Fruit fly (Drosophila melanogaster): ENCODE measurements around the gene CG12395.

Gene CG12395

dm6 chrX:16082932-16083331 is 20.2 kb upstream of the CG12395 start, which contains the start of gene CG8958:
Gene CG8958, plus strand, starts transcription at chrX:16083232.
- TF ChIP-seq sens (GFP tag) (peak; percentile 12), fd3F (GFP tag; optimal IDR thresholded peaks at IDR 0.05) (no peak)

dm6 chrX:16073375-16073982 is 10.8 kb upstream of the CG12395 start, which contains the start of gene Nipsnap:
Gene Nipsnap, minus strand, starts transcription at chrX:16073568.
- TF ChIP-seq CG1233 (GFP tag; optimal IDR thresholded peaks at IDR 0.05) = no peak
- TF ChIP-seq Hmr (GFP tag; optimal IDR thresholded peaks at IDR 0.05) = no peak
- no peak for TF ChIP-seq mam (GFP tag; optimal IDR thresholded peaks at IDR 0.05)
- TF ChIP-seq Scr (GFP tag; IDR thresholded peaks at IDR 0.05; ENCODE audit: partially characterized antibody) = peak; percentile 95
- TF ChIP-seq HLH4C (GFP tag; IDR thresholded peaks at IDR 0.05; ENCODE audit: partially characterized antibody) = peak; percentile 98
- TF ChIP-seq lov (optimal IDR thresholded peaks at IDR 0.05) = no peak
- no peak for TF ChIP-seq lov (GFP tag; IDR thresholded peaks at IDR 0.05)
- TF ChIP-seq CG11560 (tag; IDR thresholded peaks at IDR 0.05) = peak; percentile 88; the same call in 1 of the 3 replicates
- no peak for TF ChIP-seq ttk (GFP tag; IDR thresholded peaks at IDR 0.05)
- no peak for TF ChIP-seq CG13296 (GFP tag; optimal IDR thresholded peaks at IDR 0.05)
- TF ChIP-seq Trl (optimal IDR thresholded peaks at IDR 0.05) = no peak
- TF ChIP-seq Trl (GFP tag; optimal IDR thresholded peaks at IDR 0.05) = no peak
- no peak for TF ChIP-seq CG7745 (tag; optimal IDR thresholded peaks at IDR 0.05)
- TF ChIP-seq hbn (GFP tag; IDR thresholded peaks at IDR 0.05; ENCODE audit: partially characterized antibody) = peak; percentile 92
- TF ChIP-seq h (optimal IDR thresholded peaks at IDR 0.05) = no peak
- no peak for TF ChIP-seq CG2889 (GFP tag; IDR thresholded peaks at IDR 0.05)
- TF ChIP-seq fu2 (GFP tag; optimal IDR thresholded peaks at IDR 0.05) = no peak
- TF ChIP-seq CG17612 (GFP tag; IDR thresholded peaks at IDR 0.05) = no peak
- no peak for TF ChIP-seq Mes4 (GFP tag; optimal IDR thresholded peaks at IDR 0.05)
- TF ChIP-seq CG13894 (tag; optimal IDR thresholded peaks at IDR 0.05) = no peak
- no peak for TF ChIP-seq Fer1 (GFP tag; optimal IDR thresholded peaks at IDR 0.05)
- peak; percentile 7 for TF ChIP-seq caup (GFP tag; optimal IDR thresholded peaks at IDR 0.05; ENCODE audit: severe bottlenecking)
- TF ChIP-seq Chrac-16 (GFP tag; optimal IDR thresholded peaks at IDR 0.05) = no peak
- TF ChIP-seq mld (GFP tag; IDR thresholded peaks at IDR 0.05; ENCODE audit: partially characterized antibody) = peak; percentile 98
- TF ChIP-seq CG7271 (tag; optimal IDR thresholded peaks at IDR 0.05) = no peak
- peak; percentile 86 for TF ChIP-seq stwl (tag; optimal IDR thresholded peaks at IDR 0.05)
- TF ChIP-seq CG7357 (GFP tag; IDR thresholded peaks at IDR 0.05) = no peak
- TF ChIP-seq CG9215 (GFP tag; IDR thresholded peaks at IDR 0.05) = no peak
- 0 out of 3 replicates have a peak, but pooled peaks have one; percentile 15 for TF ChIP-seq CG17361 (GFP tag; IDR thresholded peaks at IDR 0.05)
- no peak for TF ChIP-seq CG11723 (GFP tag; optimal IDR thresholded peaks at IDR 0.05)
- no peak for TF ChIP-seq grn (GFP tag; optimal IDR thresholded peaks at IDR 0.05)
- TF ChIP-seq Xrp1 (GFP tag; IDR thresholded peaks at IDR 0.05) = no peak
- no peak for TF ChIP-seq CG4360 (GFP tag; IDR thresholded peaks at IDR 0.05)
- peak; percentile 2 for TF ChIP-seq zen (tag; optimal IDR thresholded peaks at IDR 0.05)
- TF ChIP-seq CG12744 (GFP tag; optimal IDR thresholded peaks at IDR 0.05) = peak; percentile 23
- no peak for TF ChIP-seq Dek (tag; optimal IDR thresholded peaks at IDR 0.05)
- TF ChIP-seq Hr78 (GFP tag; optimal IDR thresholded peaks at IDR 0.05) = no peak
- TF ChIP-seq sr (GFP tag; IDR thresholded peaks at IDR 0.05) = no peak
- TF ChIP-seq GATAe (GFP tag; conservative IDR thresholded peaks at IDR 0.05) = no peak
- peak; percentile 93 for TF ChIP-seq Dll (GFP tag; IDR thresholded peaks at IDR 0.05; ENCODE audit: partially characterized antibody)
- TF ChIP-seq sna (GFP tag; IDR thresholded peaks at IDR 0.05; ENCODE audit: partially characterized antibody) = peak; percentile 87
- no peak for TF ChIP-seq CG14014 (GFP tag; IDR thresholded peaks at IDR 0.05)
- no peak for TF ChIP-seq vfl (GFP tag; optimal IDR thresholded peaks at IDR 0.05)
- no peak for TF ChIP-seq dmrt99B (tag; optimal IDR thresholded peaks at IDR 0.05)
- TF ChIP-seq CG6765 (GFP tag; optimal IDR thresholded peaks at IDR 0.05) = no peak
- no peak for TF ChIP-seq sens-2 (GFP tag; IDR thresholded peaks at IDR 0.05)
- peak; percentile 66 for TF ChIP-seq CG15514 (GFP tag; optimal IDR thresholded peaks at IDR 0.05)
